Worm (Caenorhabditis elegans) whole organism, early embryonic: Measurements from ENCODE around the gene ZK353.3.

Source experiments
- F13C5.2 ChIP-seq: sonication (generic microtip); optimal IDR thresholded peaks from 2 replicates; lab custom pipeline; 2017; ENCODE audit warnings: mild to moderate bottlenecking, missing genetic modification characterization, inconsistent platforms, missing compliant biosample characterization
- ama-1 ChIP-seq: fragments of 150-350 bp; optimal IDR thresholded peaks from 2 replicates; lab custom pipeline; 2014
- ceh-13 ChIP-seq: fragments of 200-800 bp; sonication (Bioruptor generic); optimal IDR thresholded peaks from 2 replicates; lab custom pipeline; 2018; ENCODE audit warnings: mild to moderate bottlenecking, missing genetic modification characterization, missing compliant biosample characterization
- ceh-36 ChIP-seq: sonication (generic microtip); optimal IDR thresholded peaks from 2 replicates; lab custom pipeline; 2016; ENCODE audit warnings: missing genetic modification characterization, inconsistent platforms, missing compliant biosample characterization
- flt-1 ChIP-seq: fragments of 200-800 bp; sonication (Bioruptor generic); IDR thresholded peaks from 2 replicates; pipeline ENCODE4 v1.3.6; 2022; ENCODE audit warnings: missing genetic modification characterization, missing compliant biosample characterization
- pes-1 ChIP-seq: fragments of 200-800 bp; sonication (Bioruptor generic); IDR thresholded peaks from 2 replicates; pipeline ENCODE4 v1.3.6; 2022; ENCODE audit warnings: missing genetic modification reagents, missing genetic modification characterization, missing compliant biosample characterization
- sea-1 ChIP-seq: fragments of 200-800 bp; sonication (Bioruptor generic); conservative IDR thresholded peaks from 2 replicates; pipeline ENCODE4 v1.3.6; 2022; ENCODE audit warnings: missing genetic modification characterization, missing compliant biosample characterization
- tbx-11 ChIP-seq: fragments of 200-800 bp; sonication (Bioruptor generic); IDR thresholded peaks from 2 replicates; pipeline ENCODE4 v1.3.6; 2022; ENCODE audit warnings: missing genetic modification characterization, missing compliant biosample characterization

DNA sequence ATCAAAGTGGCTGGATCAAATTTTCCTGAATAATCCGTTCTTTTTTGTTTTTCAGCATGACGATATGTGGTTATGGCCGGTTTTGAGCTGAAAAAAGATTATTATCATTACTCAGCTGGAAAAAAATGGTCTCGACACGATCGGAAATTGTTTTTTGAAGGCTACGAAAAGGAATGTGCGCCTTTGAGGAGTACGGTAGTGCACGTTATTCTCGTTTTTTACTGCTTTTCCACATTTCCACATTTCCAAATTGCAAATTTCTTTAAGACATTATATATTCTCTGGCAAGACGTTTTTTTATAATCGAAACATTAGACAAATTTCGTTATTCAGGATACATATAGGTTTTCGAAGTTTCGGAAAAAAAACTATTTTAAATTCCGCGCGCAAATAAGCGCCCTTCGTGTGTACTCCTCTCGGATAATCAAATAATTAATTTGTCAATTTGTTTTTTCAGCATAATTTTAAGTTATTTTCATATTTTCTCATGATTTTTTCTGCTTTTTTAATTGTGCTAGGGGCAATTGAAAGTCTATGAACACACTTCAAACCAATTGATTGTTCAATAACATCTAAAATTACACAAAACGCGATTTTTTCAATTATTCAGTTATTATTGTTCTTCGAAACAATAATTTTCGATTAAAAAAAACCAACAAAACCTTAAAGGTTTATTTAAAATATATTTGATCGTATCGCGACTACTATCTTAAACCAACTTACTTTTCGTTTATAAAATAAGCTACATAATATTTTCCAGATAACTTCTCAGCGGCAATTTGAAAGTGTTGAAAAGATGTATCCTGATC, 32.3 kb upstream of the ZK353.3 start, which contains the start of gene R05D3.3:
- TF ChIP-seq ama-1 (lab: Kevin White, UChicago) = no peak
- no peak for TF ChIP-seq ceh-13 (GFP tag; lab: Kevin White, UChicago)
- TF ChIP-seq flt-1 = no peak
- no peak for TF ChIP-seq ceh-36 (tag; lab: Kevin White, UChicago)
- no peak for TF ChIP-seq pes-1 (GFP tag; lab: Robert Waterston, UW)
- TF ChIP-seq sea-1 (GFP tag; lab: Robert Waterston, UW) = no peak
- no peak for TF ChIP-seq tbx-11 (GFP tag; lab: Robert Waterston, UW)
- TF ChIP-seq F13C5.2 (tag; lab: Kevin White, UChicago) = no peak
